Fruit fly (Drosophila melanogaster) whole organism, pupa: ENCODE data around the gene CG14190.

Source experiments
- CG34367 ChIP-seq: fragments of 200-800 bp; sonication (Bioruptor generic); optimal IDR thresholded peaks from 2 replicates; lab custom pipeline; 2018; ENCODE audit warnings: missing biosample characterization, mild to moderate bottlenecking, missing genetic modification characterization
- CG4496 ChIP-seq: fragments of 200-800 bp; sonication (Bioruptor generic); IDR thresholded peaks from 3 replicates; pipeline ENCODE4 v1.3.6; 2022; ENCODE audit warnings: missing biosample characterization, missing genetic modification characterization
- CG8159 ChIP-seq: fragments of 200-800 bp; sonication (Bioruptor generic); optimal IDR thresholded peaks from 3 replicates; lab custom pipeline; 2018; ENCODE audit warnings: missing biosample characterization, mild to moderate bottlenecking, missing genetic modification characterization, moderate library complexity
- CG9948 ChIP-seq: fragments of 200-800 bp; sonication (Bioruptor generic); optimal IDR thresholded peaks from 2 replicates; lab custom pipeline; 2018; ENCODE audit warnings: missing biosample characterization, mild to moderate bottlenecking, missing genetic modification characterization, moderate library complexity
- D1 ChIP-seq: fragments of 200-800 bp; sonication (Bioruptor generic); optimal IDR thresholded peaks from 2 replicates; lab custom pipeline; 2018; ENCODE audit warnings: missing biosample characterization, mild to moderate bottlenecking, missing genetic modification characterization, moderate library complexity
- EcR ChIP-seq: fragments of 200-800 bp; sonication (Bioruptor generic); optimal IDR thresholded peaks from 3 replicates; lab custom pipeline; 2019; ENCODE audit warnings: missing biosample characterization, missing genetic modification characterization, mild to moderate bottlenecking, moderate library complexity, missing genetic modification reagents
- Pif1A ChIP-seq: fragments of 200-800 bp; sonication (Bioruptor generic); optimal IDR thresholded peaks from 3 replicates; lab custom pipeline; 2016; ENCODE audit warnings: missing biosample characterization, missing genetic modification characterization
- fd96Ca ChIP-seq: fragments of 200-800 bp; sonication (Bioruptor generic); IDR thresholded peaks from 3 replicates; pipeline ENCODE4 v1.3.6; 2022; ENCODE audit warnings: missing biosample characterization, missing genetic modification characterization

DNA sequence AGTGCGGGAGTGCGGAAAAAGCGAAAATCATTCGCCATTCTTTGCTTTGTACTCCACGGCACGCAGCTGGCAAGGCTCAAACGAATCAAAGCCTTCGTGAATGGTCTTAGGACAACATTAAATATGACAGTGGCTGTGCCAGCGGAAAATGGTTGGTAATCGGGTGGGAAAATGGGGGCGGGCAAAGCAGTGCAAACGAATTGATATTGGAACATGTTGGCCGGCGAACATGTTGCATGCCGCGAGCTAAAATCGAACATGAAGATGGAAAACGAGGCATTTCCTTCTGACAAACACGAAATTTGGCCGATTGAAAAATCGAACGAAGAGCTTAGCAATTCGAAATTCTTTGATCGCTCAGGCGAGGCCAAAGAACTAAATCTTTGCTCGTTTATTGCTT is 39.5 kb downstream of the CG14190 start:
- TF ChIP-seq EcR: no peak
- no peak for TF ChIP-seq fd96Ca (GFP tag; lab: Robert Waterston, UW)
- TF ChIP-seq Pif1A (GFP tag; lab: Kevin White, UChicago): no peak
- no peak for TF ChIP-seq CG9948 (tag; lab: Kevin White, UChicago)
- no peak for TF ChIP-seq D1
- TF ChIP-seq CG8159 (tag; lab: Kevin White, UChicago): no peak
- TF ChIP-seq CG4496 (GFP tag; lab: Robert Waterston, UW): no peak
- no peak for TF ChIP-seq CG34367 (tag; lab: Kevin White, UChicago)
